Fruit fly (Drosophila melanogaster) whole organism, prepupa: ENCODE results near the gene wnd.

Experiments
- CG15336 ChIP-seq: fragments of 200-800 bp; sonication (Bioruptor generic); IDR thresholded peaks from 2 replicates; pipeline ENCODE4 v1.3.6; 2022; ENCODE audit warnings: missing biosample characterization, missing genetic modification characterization
- Sox14 ChIP-seq: fragments of 200-800 bp; sonication (Bioruptor generic); optimal IDR thresholded peaks from 3 replicates; lab custom pipeline; 2016; ENCODE audit warnings: missing biosample characterization, missing genetic modification characterization
- vri ChIP-seq: fragments of 200-800 bp; sonication (Bioruptor generic); optimal IDR thresholded peaks from 3 replicates; lab custom pipeline; 2016; ENCODE audit warnings: missing biosample characterization, mild to moderate bottlenecking, missing genetic modification characterization

DNA sequence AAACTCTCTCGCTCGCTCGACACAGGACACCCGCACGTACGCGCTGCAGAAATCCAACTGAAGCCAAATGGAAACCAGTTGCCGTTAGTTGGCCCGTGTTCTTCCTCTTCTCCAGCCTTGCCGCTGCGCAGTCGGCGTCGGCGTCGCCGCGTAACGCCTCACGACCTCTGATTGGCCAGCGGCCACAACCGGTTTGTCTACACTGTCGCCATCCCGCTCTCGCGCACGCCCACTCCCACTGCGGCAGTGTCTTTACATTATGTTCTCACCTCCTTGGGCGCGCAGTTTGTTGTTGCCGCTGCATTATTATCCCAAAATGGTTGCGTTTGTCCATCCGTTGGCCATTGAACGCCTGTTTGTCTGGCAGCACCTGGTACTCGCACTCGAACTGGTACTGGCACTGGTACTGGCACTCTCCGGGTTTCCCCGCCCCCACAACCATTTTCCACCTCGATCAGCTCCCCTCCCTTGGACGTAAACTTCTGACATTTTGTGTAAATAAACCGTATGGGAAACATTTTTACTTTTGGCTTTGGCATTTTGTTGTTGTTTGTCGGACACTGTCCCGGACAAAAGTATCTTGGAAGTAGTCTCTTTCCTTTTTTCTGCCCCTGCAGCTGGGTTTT, 28.1 kb upstream of the wnd start, which contains the start of gene tey:
- TF ChIP-seq vri (GFP tag; lab: Kevin White, UChicago) (no peak), Sox14 (GFP tag; lab: Kevin White, UChicago) (no peak), CG15336 (GFP tag; lab: Robert Waterston, UW) (no peak)
